Fruit fly (Drosophila melanogaster): ENCODE data around the gene CG10137.

CG10137 gene

dm6 chr2L:19579995-19580578 lies 53.6 kb downstream of the CG10137 start, which contains the start of gene Pmvk:
Pmvk (minus strand) TSS chr2L:19580351.
- no peak for TF ChIP-seq foxo (GFP tag; optimal IDR thresholded peaks at IDR 0.05)
- no peak for TF ChIP-seq Rel (GFP tag; optimal IDR thresholded peaks at IDR 0.05)
- TF ChIP-seq Rel (tag; optimal IDR thresholded peaks at IDR 0.05) = peak; percentile 5

- peak; percentile 21 for TF ChIP-seq Jra (GFP tag; optimal IDR thresholded peaks at IDR 0.05)
- TF ChIP-seq woc (GFP tag; optimal IDR thresholded peaks at IDR 0.05) = no peak
- TF ChIP-seq Sp1 (GFP tag; optimal IDR thresholded peaks at IDR 0.05) = peak; percentile 40
- TF ChIP-seq CG9705 (GFP tag; optimal IDR thresholded peaks at IDR 0.05) = peak; percentile 34
- TF ChIP-seq h (GFP tag; optimal IDR thresholded peaks at IDR 0.05) = peak; percentile 60
- peak; percentile 18 for TF ChIP-seq jim (GFP tag; optimal IDR thresholded peaks at IDR 0.05)
- TF ChIP-seq br (GFP tag; optimal IDR thresholded peaks at IDR 0.05) = peak; percentile 16
- peak; percentile 61 for TF ChIP-seq rgr (GFP tag; optimal IDR thresholded peaks at IDR 0.05)
- peak; percentile 86 for TF ChIP-seq Hr83 (GFP tag; optimal IDR thresholded peaks at IDR 0.05; ENCODE audit: poor library complexity, severe bottlenecking)
- peak; percentile 55 for TF ChIP-seq sv (GFP tag; optimal IDR thresholded peaks at IDR 0.05)
- no peak for TF ChIP-seq Vsx2 (GFP tag; optimal IDR thresholded peaks at IDR 0.05; ENCODE audit: partially characterized antibody)
- no peak for TF ChIP-seq Abd-B (GFP tag; optimal IDR thresholded peaks at IDR 0.05)
- no peak for TF ChIP-seq tai (GFP tag; optimal IDR thresholded peaks at IDR 0.05)
- peak in 1 of 2 experiments; percentile 72 for TF ChIP-seq foxo (GFP tag; optimal IDR thresholded peaks at IDR 0.05)
- no peak for TF ChIP-seq Rel (GFP tag; optimal IDR thresholded peaks at IDR 0.05)
- peak; percentile 98 for TF ChIP-seq Rel (tag; optimal IDR thresholded peaks at IDR 0.05)
- no peak for TF ChIP-seq GATAd (GFP tag; optimal IDR thresholded peaks at IDR 0.05)
- TF ChIP-seq HLH106 (tag; optimal IDR thresholded peaks at IDR 0.05) = peak; percentile 48
- TF ChIP-seq N (GFP tag; optimal IDR thresholded peaks at IDR 0.05) = no peak
- peak; percentile 46 for TF ChIP-seq ey (GFP tag; optimal IDR thresholded peaks at IDR 0.05)
- TF ChIP-seq psq (GFP tag; optimal IDR thresholded peaks at IDR 0.05) = peak; percentile 34
- TF ChIP-seq dsf (GFP tag; optimal IDR thresholded peaks at IDR 0.05; ENCODE audit: borderline replicate concordance) = no peak
- peak; percentile 38 for TF ChIP-seq fru (GFP tag; optimal IDR thresholded peaks at IDR 0.05)
These were observed 55.7 kb downstream of the CG10137 start, which contains the start of gene Hakai for dm6 chr2L:19582185-19582584. Hakai (minus strand) TSS chr2L:19582474.
